Fruit fly (Drosophila melanogaster): ENCODE results near the gene Top3alpha.

Top3alpha gene

DNA sequence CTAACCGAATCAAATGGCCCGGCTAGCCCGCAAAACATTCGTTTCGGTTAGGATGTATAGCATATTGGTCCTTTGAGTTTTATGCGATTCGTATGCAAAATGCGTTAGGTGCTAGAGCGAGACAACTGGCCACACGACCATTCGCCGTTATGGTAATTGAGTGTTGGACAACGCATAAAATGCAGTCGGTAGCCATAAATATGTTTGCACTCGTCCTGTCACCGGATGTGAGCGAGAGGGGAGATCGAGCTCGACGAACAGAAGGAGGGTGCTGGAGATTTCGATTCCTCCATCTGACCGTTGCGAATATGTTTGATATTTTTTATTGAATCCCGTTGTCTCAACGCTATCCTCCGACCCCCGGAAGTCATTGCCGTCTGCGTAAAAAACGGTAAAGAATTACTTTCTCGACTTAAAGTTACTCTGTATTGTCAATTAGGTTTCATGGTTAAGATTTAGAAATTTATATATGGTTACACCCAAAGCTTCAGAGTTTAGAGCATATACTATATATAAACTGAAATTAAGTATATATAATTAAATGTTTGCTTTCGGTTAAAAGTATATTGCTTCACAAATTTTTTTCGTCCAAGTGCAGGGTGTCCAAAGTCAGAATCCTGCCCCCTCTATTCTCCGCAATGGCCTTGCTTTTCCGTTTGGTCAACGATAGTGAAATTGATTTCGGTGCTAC, 39.9 kb upstream of the Top3alpha start:
- TF ChIP-seq ovo (GFP tag; optimal IDR thresholded peaks at IDR 0.05) (no peak), CG7101 (tag; optimal IDR thresholded peaks at IDR 0.05) (no peak), Crg-1 (GFP tag; optimal IDR thresholded peaks at IDR 0.05) (no peak), pad (GFP tag; optimal IDR thresholded peaks at IDR 0.05) (no peak), kay (GFP tag; ENCODE audit: borderline replicate concordance) (no peak), cnc (optimal IDR thresholded peaks at IDR 0.05) (no peak), CG5204 (GFP tag; optimal IDR thresholded peaks at IDR 0.05) (no peak), toe (GFP tag; optimal IDR thresholded peaks at IDR 0.05) (no peak), CG11617 (GFP tag; optimal IDR thresholded peaks at IDR 0.05) (no peak), Hr96 (GFP tag; optimal IDR thresholded peaks at IDR 0.05) (no peak), Mnt (GFP tag; optimal IDR thresholded peaks at IDR 0.05) (no peak), CG14711 (tag; optimal IDR thresholded peaks at IDR 0.05) (no peak)

DNA sequence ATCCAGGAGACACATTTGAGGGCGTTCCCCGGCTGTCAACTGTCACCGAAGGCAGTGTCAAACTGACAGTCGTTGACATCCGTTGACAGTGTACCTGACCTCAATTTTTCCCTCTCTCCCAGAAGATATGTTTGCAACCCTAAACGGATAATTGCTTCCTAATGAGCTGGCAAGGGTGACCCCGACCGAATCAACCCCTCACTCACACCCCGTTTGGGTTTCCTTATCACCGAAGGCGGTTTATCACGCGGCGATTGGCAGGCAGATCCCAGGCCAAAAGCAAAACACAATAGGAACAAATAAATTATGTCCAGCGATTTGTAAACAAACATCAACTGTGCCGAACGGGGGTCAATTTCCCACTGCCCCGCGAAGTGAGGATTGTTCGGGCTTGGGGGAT, 38.6 kb upstream of the Top3alpha start:
- TF ChIP-seq Crg-1 (GFP tag; optimal IDR thresholded peaks at IDR 0.05) (no peak), bab1 (GFP tag; optimal IDR thresholded peaks at IDR 0.05) (no peak), pad (GFP tag; optimal IDR thresholded peaks at IDR 0.05) (no peak), CG1620 (GFP tag; optimal IDR thresholded peaks at IDR 0.05) (no peak), CG5204 (GFP tag; optimal IDR thresholded peaks at IDR 0.05) (no peak), CG7045 (GFP tag; optimal IDR thresholded peaks at IDR 0.05) (no peak), CG11617 (GFP tag; optimal IDR thresholded peaks at IDR 0.05) (no peak), CG12768 (GFP tag; optimal IDR thresholded peaks at IDR 0.05) (no peak), toe (GFP tag; optimal IDR thresholded peaks at IDR 0.05) (no peak), CG33017 (tag; optimal IDR thresholded peaks at IDR 0.05) (no peak), cnc (optimal IDR thresholded peaks at IDR 0.05) (no peak), tj (GFP tag; optimal IDR thresholded peaks at IDR 0.05) (no peak), Hr96 (GFP tag; optimal IDR thresholded peaks at IDR 0.05) (no peak), CG14711 (tag; optimal IDR thresholded peaks at IDR 0.05) (no peak), kay (GFP tag; ENCODE audit: borderline replicate concordance) (no peak), Mnt (GFP tag; optimal IDR thresholded peaks at IDR 0.05) (no peak), ovo (GFP tag; optimal IDR thresholded peaks at IDR 0.05) (no peak), cic (GFP tag; optimal IDR thresholded peaks at IDR 0.05) (no peak), Clk (GFP tag; optimal IDR thresholded peaks at IDR 0.05) (no peak)

DNA sequence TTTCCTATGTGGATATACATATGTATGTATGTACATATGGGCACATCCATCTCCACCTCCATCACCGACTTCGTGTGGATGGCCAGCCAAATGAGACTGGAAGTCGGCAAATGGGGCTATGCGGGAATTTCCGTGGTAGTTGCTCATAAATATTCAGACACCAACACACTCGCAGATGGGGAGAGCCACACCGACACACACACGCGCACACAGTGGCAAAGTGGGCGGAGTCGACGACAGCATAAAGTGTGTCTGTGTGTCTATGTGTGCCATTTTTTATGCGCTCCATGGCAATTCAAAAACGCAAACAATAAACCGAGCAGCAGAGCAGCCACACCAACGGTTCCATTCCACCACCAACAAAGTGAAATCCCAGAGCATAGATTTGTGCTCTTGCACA, 35.1 kb upstream of the Top3alpha start:
- TF ChIP-seq tj (GFP tag; optimal IDR thresholded peaks at IDR 0.05) (peak; percentile 18), Clk (GFP tag; optimal IDR thresholded peaks at IDR 0.05) (no peak)

dm6 chr2L:19463405-19463804, 34.6 kb upstream of the Top3alpha start:
- TF ChIP-seq Hr96 (GFP tag; optimal IDR thresholded peaks at IDR 0.05) (no peak), CG5204 (GFP tag; optimal IDR thresholded peaks at IDR 0.05) (peak; percentile 25)

DNA sequence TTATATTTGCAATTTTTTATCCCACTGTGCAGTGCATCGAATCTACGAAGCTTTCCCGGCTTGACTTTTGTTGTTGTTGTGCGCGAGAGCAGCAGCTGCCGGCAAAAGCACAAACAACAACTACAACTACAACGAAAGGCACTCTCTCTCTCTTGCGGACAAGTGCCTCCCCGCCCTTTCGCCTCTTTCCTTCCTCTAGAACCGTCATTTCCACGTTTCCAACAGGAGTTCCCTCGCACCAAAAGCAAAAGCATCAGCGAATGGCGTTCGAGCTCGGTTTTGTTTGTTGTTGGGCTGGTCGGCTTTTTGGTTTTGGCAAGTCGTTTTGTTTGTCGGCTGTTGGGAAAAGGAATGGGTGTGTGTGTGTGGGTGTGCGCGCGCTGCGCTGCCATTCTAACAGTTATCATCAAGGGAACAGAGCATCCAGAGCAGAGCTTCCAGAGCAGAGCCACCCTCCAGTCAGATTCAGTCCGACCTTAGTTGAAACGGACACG, 34.1 kb upstream of the Top3alpha start, which contains the start of gene tj:
tj (plus strand) TSS at position 444 of the 494 bp plus-strand sequence.
- TF ChIP-seq cic (GFP tag; optimal IDR thresholded peaks at IDR 0.05): no peak
- no peak for TF ChIP-seq Clk (GFP tag; optimal IDR thresholded peaks at IDR 0.05)
- TF ChIP-seq pad (GFP tag; optimal IDR thresholded peaks at IDR 0.05): peak; percentile 58
- TF ChIP-seq tj (GFP tag; optimal IDR thresholded peaks at IDR 0.05): peak; percentile 87
- TF ChIP-seq CG14711 (tag; optimal IDR thresholded peaks at IDR 0.05): no peak

DNA sequence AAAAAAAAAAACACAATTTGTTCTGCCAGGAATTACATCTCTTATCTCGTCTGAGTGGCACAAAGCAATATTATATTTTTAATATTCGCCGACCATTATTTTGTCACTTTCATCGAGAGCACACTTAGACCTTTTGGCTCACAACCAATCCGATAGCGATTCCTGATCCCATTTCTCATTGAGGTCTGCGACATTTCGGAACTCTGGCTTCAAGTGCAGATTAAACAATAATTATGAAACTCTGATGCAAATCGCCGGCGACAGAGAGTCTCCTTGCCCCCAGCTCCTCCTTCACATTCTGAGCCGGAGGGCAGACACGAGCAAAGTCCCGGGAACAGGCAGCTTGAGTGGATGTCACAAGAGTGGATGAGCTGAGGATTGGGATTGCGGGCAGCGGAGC, 28.9 kb upstream of the Top3alpha start:
- TF ChIP-seq cic (GFP tag; optimal IDR thresholded peaks at IDR 0.05): no peak
- no peak for TF ChIP-seq Mnt (GFP tag; optimal IDR thresholded peaks at IDR 0.05)
- TF ChIP-seq CG33017 (tag; optimal IDR thresholded peaks at IDR 0.05): no peak
- no peak for TF ChIP-seq pad (GFP tag; optimal IDR thresholded peaks at IDR 0.05)
- no peak for TF ChIP-seq CG12768 (GFP tag; optimal IDR thresholded peaks at IDR 0.05)
- TF ChIP-seq Hr96 (GFP tag; optimal IDR thresholded peaks at IDR 0.05): no peak
- no peak for TF ChIP-seq tj (GFP tag; optimal IDR thresholded peaks at IDR 0.05)
- TF ChIP-seq toe (GFP tag; optimal IDR thresholded peaks at IDR 0.05): no peak
- TF ChIP-seq CG7045 (GFP tag; optimal IDR thresholded peaks at IDR 0.05): no peak
- no peak for TF ChIP-seq CG5204 (GFP tag; optimal IDR thresholded peaks at IDR 0.05)
- TF ChIP-seq cnc (optimal IDR thresholded peaks at IDR 0.05): no peak
- no peak for TF ChIP-seq bab1 (GFP tag; optimal IDR thresholded peaks at IDR 0.05)
- no peak for TF ChIP-seq ovo (GFP tag; optimal IDR thresholded peaks at IDR 0.05)

DNA sequence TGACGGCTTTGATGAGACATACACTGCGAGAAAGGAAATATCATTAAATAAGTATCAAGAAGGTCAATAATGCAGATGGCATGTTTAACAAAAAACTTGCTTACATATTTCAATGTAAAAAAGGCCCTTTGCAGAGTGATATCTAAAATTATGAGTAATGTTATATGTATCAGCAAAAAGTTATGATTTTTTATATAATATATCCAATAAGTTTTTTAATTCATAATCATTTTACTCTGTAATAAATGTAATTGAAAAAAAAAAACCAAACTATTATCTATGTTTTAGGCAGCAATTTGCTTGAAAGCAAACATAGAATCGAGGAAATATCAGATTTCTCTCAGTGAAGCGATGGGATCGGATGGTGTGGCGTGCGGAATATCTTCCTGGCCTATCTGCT, 28.2 kb upstream of the Top3alpha start:
- TF ChIP-seq CG7045 (GFP tag; optimal IDR thresholded peaks at IDR 0.05): no peak
- no peak for TF ChIP-seq kay (GFP tag; ENCODE audit: borderline replicate concordance)
- no peak for TF ChIP-seq pad (GFP tag; optimal IDR thresholded peaks at IDR 0.05)
- TF ChIP-seq cic (GFP tag; optimal IDR thresholded peaks at IDR 0.05): no peak
- no peak for TF ChIP-seq Hr96 (GFP tag; optimal IDR thresholded peaks at IDR 0.05)
- TF ChIP-seq toe (GFP tag; optimal IDR thresholded peaks at IDR 0.05): no peak
- no peak for TF ChIP-seq ovo (GFP tag; optimal IDR thresholded peaks at IDR 0.05)
- TF ChIP-seq CG1620 (GFP tag; optimal IDR thresholded peaks at IDR 0.05): no peak
- no peak for TF ChIP-seq CG5204 (GFP tag; optimal IDR thresholded peaks at IDR 0.05)
- no peak for TF ChIP-seq CG33017 (tag; optimal IDR thresholded peaks at IDR 0.05)
- TF ChIP-seq CG14711 (tag; optimal IDR thresholded peaks at IDR 0.05): no peak
- no peak for TF ChIP-seq bab1 (GFP tag; optimal IDR thresholded peaks at IDR 0.05)
- no peak for TF ChIP-seq CG12768 (GFP tag; optimal IDR thresholded peaks at IDR 0.05)
- no peak for TF ChIP-seq Mnt (GFP tag; optimal IDR thresholded peaks at IDR 0.05)
- no peak for TF ChIP-seq CG11617 (GFP tag; optimal IDR thresholded peaks at IDR 0.05)
- TF ChIP-seq tj (GFP tag; optimal IDR thresholded peaks at IDR 0.05): no peak

Data from whole organism, adult.